Fruit fly (Drosophila melanogaster) whole organism, embryonic: Measurements from ENCODE around the gene CG14613.

Experiments used
- Abd-B ChIP-seq: fragments of 200-800 bp; sonication (Bioruptor generic); optimal IDR thresholded peaks from 2 replicates; lab custom pipeline; 2018; ENCODE audit warnings: missing biosample characterization, mild to moderate bottlenecking, missing genetic modification characterization, moderate library complexity
- Aef1 ChIP-seq: fragments of 200-800 bp; sonication (Bioruptor generic); IDR thresholded peaks from 3 replicates; pipeline ENCODE4 v1.3.6; 2022; ENCODE audit warnings: missing biosample characterization, missing genetic modification characterization
- Bgb ChIP-seq: fragments of 200-800 bp; sonication (Bioruptor generic); IDR thresholded peaks from 2 replicates; pipeline ENCODE4 v1.3.6; 2022; ENCODE audit warnings: missing biosample characterization, missing genetic modification characterization; ENCODE audit not compliant: partially characterized antibody
- CG1024 ChIP-seq: fragments of 200-800 bp; sonication (Bioruptor generic); IDR thresholded peaks from 2 replicates; pipeline ENCODE4 v1.3.6; 2022; ENCODE audit warnings: missing biosample characterization, missing genetic modification characterization
- CG10431 ChIP-seq: fragments of 200-800 bp; sonication (Bioruptor generic); optimal IDR thresholded peaks from 3 replicates; lab custom pipeline; 2018; ENCODE audit warnings: missing biosample characterization, mild to moderate bottlenecking, missing genetic modification characterization
- CG10654 ChIP-seq: fragments of 200-800 bp; sonication (Bioruptor generic); optimal IDR thresholded peaks from 2 replicates; lab custom pipeline; 2016; ENCODE audit warnings: missing biosample characterization, missing genetic modification characterization
- CG11093 ChIP-seq: fragments of 200-800 bp; sonication (Bioruptor generic); IDR thresholded peaks from 3 replicates; pipeline ENCODE4 v1.3.6; 2022; ENCODE audit warnings: missing biosample characterization, missing genetic modification characterization
- CG12155 ChIP-seq: fragments of 200-800 bp; sonication (Bioruptor generic); optimal IDR thresholded peaks from 3 replicates; lab custom pipeline; 2016; ENCODE audit warnings: missing biosample characterization, missing genetic modification characterization
- CG14965 ChIP-seq: fragments of 200-800 bp; sonication (Bioruptor generic); optimal IDR thresholded peaks from 2 replicates; lab custom pipeline; 2016; ENCODE audit warnings: missing biosample characterization, missing genetic modification characterization, borderline replicate concordance
- CG17328 ChIP-seq: fragments of 200-800 bp; sonication (Bioruptor generic); IDR thresholded peaks from 2 replicates; pipeline ENCODE4 v1.3.6; 2022; ENCODE audit warnings: missing biosample characterization, missing genetic modification characterization
- CG30431 ChIP-seq: fragments of 200-800 bp; sonication (Bioruptor generic); optimal IDR thresholded peaks from 2 replicates; lab custom pipeline; 2017; ENCODE audit warnings: missing biosample characterization, missing genetic modification characterization
- CG3281 ChIP-seq: fragments of 200-800 bp; sonication (Bioruptor generic); optimal IDR thresholded peaks from 3 replicates; lab custom pipeline; 2017; ENCODE audit warnings: missing biosample characterization, mild to moderate bottlenecking, missing genetic modification characterization
- CG33213 ChIP-seq: fragments of 200-800 bp; sonication (Bioruptor generic); optimal IDR thresholded peaks from 3 replicates; lab custom pipeline; 2016; ENCODE audit warnings: missing biosample characterization, missing genetic modification characterization
- CG4730 ChIP-seq: fragments of 200-800 bp; sonication (Bioruptor generic); IDR thresholded peaks from 2 replicates; pipeline ENCODE4 v1.3.6; 2022; ENCODE audit warnings: missing biosample characterization, missing genetic modification characterization
- CG5245 ChIP-seq: fragments of 200-800 bp; sonication (Bioruptor generic); optimal IDR thresholded peaks from 3 replicates; lab custom pipeline; 2016; ENCODE audit warnings: missing biosample characterization, missing genetic modification characterization
- CG5953 ChIP-seq: fragments of 200-800 bp; sonication (Bioruptor generic); IDR thresholded peaks from 2 replicates; pipeline ENCODE4 v1.3.6; 2022; ENCODE audit warnings: missing biosample characterization, missing genetic modification characterization
- CG6813 ChIP-seq: fragments of 200-800 bp; sonication (Bioruptor generic); optimal IDR thresholded peaks from 2 replicates; lab custom pipeline; 2017; ENCODE audit warnings: missing biosample characterization, missing genetic modification characterization, mild to moderate bottlenecking, moderate library complexity, missing genetic modification reagents
- CG7928 ChIP-seq: fragments of 200-800 bp; sonication (Bioruptor generic); optimal IDR thresholded peaks from 2 replicates; lab custom pipeline; 2017; ENCODE audit warnings: missing biosample characterization, mild to moderate bottlenecking, missing genetic modification characterization
- D ChIP-seq, 2 experiments: fragments of 200-800 bp in 1 of 2; fragments of >200 bp in 1 of 2; sonication (Bioruptor generic) in 1 of 2; optimal IDR thresholded peaks; 2 replicates in 1 of 2; 3 replicates in 1 of 2; lab custom pipeline; 2017; ENCODE audit warnings: mild to moderate bottlenecking in 1 of 2, missing biosample characterization in 1 of 2, missing genetic modification characterization in 1 of 2, missing genetic modification reagents in 1 of 2
- Dref ChIP-seq: fragments of 200-800 bp; sonication (Bioruptor generic); IDR thresholded peaks from 2 replicates; pipeline ENCODE4 v1.3.6; 2022; ENCODE audit warnings: missing biosample characterization, missing genetic modification characterization
- HHEX ChIP-seq: fragments of 200-800 bp; sonication (Bioruptor generic); optimal IDR thresholded peaks from 3 replicates; lab custom pipeline; 2017; ENCODE audit warnings: missing biosample characterization, mild to moderate bottlenecking, missing genetic modification characterization, missing genetic modification reagents
- Hey ChIP-seq: fragments of 200-800 bp; sonication (Bioruptor generic); optimal IDR thresholded peaks from 3 replicates; lab custom pipeline; 2018; ENCODE audit warnings: missing biosample characterization, mild to moderate bottlenecking, missing genetic modification characterization
- Hmr ChIP-seq: fragments of 200-800 bp; sonication (Bioruptor generic); optimal IDR thresholded peaks from 3 replicates; lab custom pipeline; 2017; ENCODE audit warnings: mild to moderate bottlenecking, missing biosample characterization, missing genetic modification reagents, missing genetic modification characterization
- Hr39 ChIP-seq: fragments of >200 bp; optimal IDR thresholded peaks from 2 replicates; lab custom pipeline; 2017
- Lhr ChIP-seq: fragments of 200-800 bp; sonication (Bioruptor generic); optimal IDR thresholded peaks from 3 replicates; lab custom pipeline; 2017; ENCODE audit warnings: mild to moderate bottlenecking, missing biosample characterization, missing genetic modification reagents, missing genetic modification characterization
- NFAT ChIP-seq: fragments of 200-800 bp; sonication (Bioruptor generic); IDR thresholded peaks from 2 replicates; pipeline ENCODE4 v1.3.6; 2022; ENCODE audit warnings: missing biosample characterization, missing genetic modification characterization
- Rfx ChIP-seq: fragments of 200-800 bp; sonication (Bioruptor generic); IDR thresholded peaks from 2 replicates; pipeline ENCODE4 v1.3.6; 2022; ENCODE audit warnings: missing biosample characterization, missing genetic modification characterization
- Sox100B ChIP-seq: fragments of 200-800 bp; sonication (Bioruptor generic); optimal IDR thresholded peaks from 3 replicates; lab custom pipeline; 2018; ENCODE audit warnings: missing biosample characterization, mild to moderate bottlenecking, missing genetic modification characterization
- Spps ChIP-seq: fragments of 200-800 bp; sonication (Bioruptor generic); optimal IDR thresholded peaks from 2 replicates; lab custom pipeline; 2018; ENCODE audit warnings: missing biosample characterization, mild to moderate bottlenecking, missing genetic modification characterization
- Ssrp ChIP-seq: fragments of 200-800 bp; sonication (Bioruptor generic); optimal IDR thresholded peaks from 2 replicates; lab custom pipeline; 2018; ENCODE audit warnings: missing biosample characterization, mild to moderate bottlenecking, missing genetic modification characterization, moderate library complexity
- bcd ChIP-seq: fragments of 200-800 bp; sonication (Bioruptor generic); optimal IDR thresholded peaks from 2 replicates; lab custom pipeline; 2017; ENCODE audit warnings: missing biosample characterization, mild to moderate bottlenecking, missing genetic modification characterization
- disco-r ChIP-seq: fragments of 200-800 bp; sonication (Bioruptor generic); optimal IDR thresholded peaks from 2 replicates; lab custom pipeline; 2016; ENCODE audit warnings: missing biosample characterization, missing genetic modification characterization
- dmrt99B ChIP-seq: fragments of 200-800 bp; sonication (Bioruptor generic); optimal IDR thresholded peaks from 2 replicates; lab custom pipeline; 2018; ENCODE audit warnings: missing biosample characterization, mild to moderate bottlenecking, missing genetic modification characterization, moderate library complexity
- dysf ChIP-seq: fragments of 200-800 bp; sonication (Bioruptor generic); IDR thresholded peaks from 3 replicates; pipeline ENCODE4 v1.3.6; 2022; ENCODE audit warnings: missing biosample characterization, missing genetic modification characterization
- gce ChIP-seq: fragments of 200-800 bp; sonication (Bioruptor generic); IDR thresholded peaks from 3 replicates; pipeline ENCODE4 v1.3.6; 2022; ENCODE audit warnings: missing biosample characterization, missing genetic modification characterization
- grn ChIP-seq: fragments of 200-800 bp; sonication (Bioruptor generic); optimal IDR thresholded peaks from 3 replicates; lab custom pipeline; 2017; ENCODE audit warnings: missing biosample characterization, missing genetic modification characterization
- gsb ChIP-seq: fragments of 200-800 bp; sonication (Bioruptor generic); IDR thresholded peaks from 2 replicates; pipeline ENCODE4 v1.3.6; 2022; ENCODE audit warnings: missing biosample characterization, missing genetic modification characterization
- jumu ChIP-seq: fragments of 200-800 bp; sonication (Bioruptor generic); optimal IDR thresholded peaks from 3 replicates; lab custom pipeline; 2016; ENCODE audit warnings: missing biosample characterization, missing genetic modification characterization
- kah ChIP-seq: fragments of 200-800 bp; sonication (Bioruptor generic); optimal IDR thresholded peaks from 2 replicates; lab custom pipeline; 2018; ENCODE audit warnings: missing biosample characterization, mild to moderate bottlenecking, missing genetic modification characterization
- klu ChIP-seq: fragments of 200-800 bp; sonication (Bioruptor generic); IDR thresholded peaks from 2 replicates; pipeline ENCODE4 v1.3.6; 2022; ENCODE audit warnings: missing biosample characterization, missing genetic modification characterization
- maf-S ChIP-seq: fragments of 200-800 bp; sonication (Bioruptor generic); optimal IDR thresholded peaks from 2 replicates; lab custom pipeline; 2016; ENCODE audit warnings: missing biosample characterization, missing genetic modification characterization
- mam ChIP-seq: fragments of 200-800 bp; sonication (Bioruptor generic); optimal IDR thresholded peaks from 3 replicates; lab custom pipeline; 2016; ENCODE audit warnings: missing biosample characterization, missing genetic modification characterization
- pan ChIP-seq, 4 experiments: fragments of >200 bp in 3 of 4; fragments of 200-800 bp in 1 of 4; sonication (Bioruptor generic) in 1 of 4; optimal IDR thresholded peaks in 3 of 4; IDR thresholded peaks in 1 of 4; 2 replicates each; pipeline versions ENCODE4 v1.3.6 to Lab custom; 2017 to 2022; ENCODE audit warnings: missing biosample characterization in 2 of 4, missing genetic modification characterization in 2 of 4, mixed read lengths in 1 of 4
- phol ChIP-seq: fragments of 200-800 bp; sonication (Bioruptor generic); optimal IDR thresholded peaks from 3 replicates; lab custom pipeline; 2018; ENCODE audit warnings: missing biosample characterization, mild to moderate bottlenecking, missing genetic modification characterization, moderate library complexity
- row ChIP-seq: fragments of 200-800 bp; sonication (Bioruptor generic); IDR thresholded peaks from 3 replicates; pipeline ENCODE4 v1.3.6; 2022; ENCODE audit warnings: missing biosample characterization, missing genetic modification characterization
- sisA ChIP-seq: fragments of 200-800 bp; sonication (Bioruptor generic); IDR thresholded peaks from 2 replicates; pipeline ENCODE4 v1.3.6; 2022; ENCODE audit warnings: missing biosample characterization, missing genetic modification characterization
- slbo ChIP-seq: fragments of 200-800 bp; sonication (Bioruptor generic); IDR thresholded peaks from 2 replicates; pipeline ENCODE4 v1.3.6; 2022; ENCODE audit warnings: missing biosample characterization, missing genetic modification characterization
- tna ChIP-seq: fragments of 200-800 bp; sonication (Bioruptor generic); IDR thresholded peaks from 2 replicates; pipeline ENCODE4 v1.3.6; 2022; ENCODE audit warnings: missing biosample characterization, missing genetic modification characterization; ENCODE audit not compliant: partially characterized antibody

The CG14613 gene

DNA sequence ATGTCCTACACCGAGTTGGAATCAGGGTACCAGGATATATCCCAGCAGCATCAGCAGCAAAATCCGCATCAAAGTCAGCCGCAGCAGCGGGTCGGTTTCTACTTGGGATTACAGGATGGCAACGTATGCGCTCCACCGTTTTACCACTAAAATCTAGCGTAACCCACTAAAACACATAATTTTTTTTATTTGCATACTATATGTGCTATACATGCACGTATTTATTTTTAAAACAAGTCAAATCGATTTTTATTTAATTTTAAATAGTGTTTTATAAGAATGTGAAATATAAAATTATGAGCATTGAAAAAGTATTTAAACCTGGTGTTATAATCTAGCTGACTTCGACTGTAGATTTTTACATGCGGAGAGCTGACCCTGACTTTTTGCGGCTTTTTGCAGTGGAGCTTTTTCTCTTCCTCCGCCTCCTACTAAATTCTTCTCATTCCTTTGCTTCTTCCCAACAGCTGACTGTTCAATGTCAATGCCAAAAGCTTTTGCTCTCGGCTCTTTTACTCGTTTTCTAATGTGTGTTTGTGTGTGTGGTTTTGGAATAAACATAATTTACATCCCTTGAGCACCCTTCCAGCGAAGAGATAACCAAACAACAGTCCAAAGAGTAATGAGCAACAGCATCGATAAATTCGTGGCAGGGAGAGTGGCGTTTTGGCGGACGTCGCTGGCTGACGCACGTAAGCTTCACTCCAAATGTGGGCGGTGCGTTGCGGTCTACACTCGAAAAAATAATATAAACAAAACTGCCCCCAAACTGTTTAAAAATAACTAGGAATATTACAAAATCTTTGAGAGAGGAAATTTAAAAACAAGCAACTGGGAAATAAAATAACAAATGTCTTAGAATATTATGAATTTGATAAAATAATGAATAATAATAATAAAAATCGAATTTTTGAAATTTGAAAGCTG is 16.1 kb upstream of the CG14613 start (continued):
- peak; percentile 37 for TF ChIP-seq bcd (GFP tag; lab: Kevin White, UChicago)
- TF ChIP-seq HHEX: peak; percentile 27
- no peak for TF ChIP-seq Abd-B (GFP tag; lab: Kevin White, UChicago)
- no peak for TF ChIP-seq gsb
- peak; percentile 68 for TF ChIP-seq CG3281
- peak; percentile 55; the same call in 1 of the 2 replicates for TF ChIP-seq CG17328
- TF ChIP-seq Dref (GFP tag; lab: Robert Waterston, UW): no peak
- TF ChIP-seq Sox100B: peak; percentile 21
- 0 out of 2 replicates have a peak, but pooled peaks have one; percentile 28 for TF ChIP-seq NFAT
- peak; percentile 20 for TF ChIP-seq Ssrp (tag; lab: Kevin White, UChicago)
- TF ChIP-seq CG5953 (GFP tag; lab: Robert Waterston, UW): 0 out of 2 replicates have a peak, but pooled peaks have one; percentile 32
- TF ChIP-seq phol (tag; lab: Kevin White, UChicago): peak; percentile 63
- no peak for TF ChIP-seq Bgb
- TF ChIP-seq row: peak; percentile 37
- TF ChIP-seq tna (GFP tag; lab: Robert Waterston, UW): no peak
- TF ChIP-seq D (optimal IDR thresholded peaks at IDR 0.05; lab: Kevin White, UChicago): no peak
- TF ChIP-seq D (GFP tag; optimal IDR thresholded peaks at IDR 0.05; lab: Kevin White, UChicago): no peak
- TF ChIP-seq CG1024 (GFP tag; lab: Robert Waterston, UW): no peak
- TF ChIP-seq Hey: no peak
- TF ChIP-seq CG11093 (GFP tag; lab: Robert Waterston, UW): 0 out of 3 replicates have a peak, but pooled peaks have one; percentile 33
- TF ChIP-seq CG6813 (GFP tag; lab: Kevin White, UChicago): no peak
- 0 out of 2 replicates have a peak, but pooled peaks have one; percentile 22 for TF ChIP-seq CG4730 (GFP tag; lab: Robert Waterston, UW)
- peak; percentile 56; the same call in 2 of the 3 replicates for TF ChIP-seq dysf
- peak; percentile 42; the same call in 1 of the 3 replicates for TF ChIP-seq Aef1 (GFP tag; lab: Robert Waterston, UW)
- peak; percentile 6 for TF ChIP-seq CG10654 (GFP tag; lab: Kevin White, UChicago)
- no peak for TF ChIP-seq CG12155 (GFP tag; lab: Kevin White, UChicago)
- no peak for TF ChIP-seq CG7928 (GFP tag; lab: Kevin White, UChicago)
- TF ChIP-seq CG33213 (GFP tag; lab: Kevin White, UChicago): no peak
- TF ChIP-seq pan (optimal IDR thresholded peaks at IDR 0.05; lab: Kevin White, UChicago): no peak
- TF ChIP-seq pan (GFP tag; optimal IDR thresholded peaks at IDR 0.05 in 1 of 2, IDR thresholded peaks at IDR 0.05 in 1 of 2): peak in 1 of 2 experiments; percentile 72
- no peak for TF ChIP-seq jumu (GFP tag; lab: Kevin White, UChicago)
- TF ChIP-seq kah (GFP tag; lab: Kevin White, UChicago): no peak
- 0 out of 3 replicates have a peak, but pooled peaks have one; percentile 20 for TF ChIP-seq gce (GFP tag; lab: Robert Waterston, UW)
- TF ChIP-seq maf-S (GFP tag; lab: Kevin White, UChicago): no peak
- peak; percentile 73 for TF ChIP-seq Rfx (GFP tag; lab: Robert Waterston, UW)
- no peak for TF ChIP-seq Spps (tag; lab: Kevin White, UChicago)
- no peak for TF ChIP-seq CG30431 (GFP tag; lab: Kevin White, UChicago)
- TF ChIP-seq grn (GFP tag; lab: Kevin White, UChicago): no peak
- no peak for TF ChIP-seq Lhr (GFP tag; lab: Kevin White, UChicago)
- peak; percentile 64 for TF ChIP-seq dmrt99B
- no peak for TF ChIP-seq Hr39 (lab: Kevin White, UChicago)
- peak; percentile 18; the same call in 1 of the 2 replicates for TF ChIP-seq sisA
- no peak for TF ChIP-seq CG5245
- TF ChIP-seq mam (GFP tag; lab: Kevin White, UChicago): no peak
- no peak for TF ChIP-seq CG10431
- peak; percentile 66 for TF ChIP-seq slbo
- no peak for TF ChIP-seq disco-r (GFP tag; lab: Kevin White, UChicago)
- TF ChIP-seq CG14965 (GFP tag; lab: Kevin White, UChicago): no peak
- no peak for TF ChIP-seq klu (GFP tag; lab: Robert Waterston, UW)
- TF ChIP-seq Hmr (GFP tag; lab: Kevin White, UChicago): peak; percentile 52
